Worm (Caenorhabditis elegans): ENCODE results near the gene R01E6.7.

ce11 chrX:13605854-13606253 lies 36.1 kb upstream of the R01E6.7 start:
- TF ChIP-seq ztf-23 (GFP tag; IDR thresholded peaks at IDR 0.05) (no peak), flt-1 (GFP tag; IDR thresholded peaks at IDR 0.05) (no peak), klf-2 (GFP tag; conservative IDR thresholded peaks at IDR 0.05) (no peak), T22C8.4 (GFP tag; IDR thresholded peaks at IDR 0.05) (no peak), cog-1 (tag; optimal IDR thresholded peaks at IDR 0.05) (no peak)
